Fruit fly (Drosophila melanogaster) Kc167 (cell line): Measurements from ENCODE around the gene CG3552.

Experiments
- Myc ChIP-seq: fragments of >200 bp; optimal IDR thresholded peaks from 2 replicates; lab custom pipeline; 2017; ENCODE audit warnings: missing external identifiers
- Sin3A ChIP-seq: fragments of >200 bp; optimal IDR thresholded peaks from 2 replicates; lab custom pipeline; 2018; ENCODE audit warnings: missing external identifiers
- h ChIP-seq: fragments of >200 bp; optimal IDR thresholded peaks from 3 replicates; lab custom pipeline; 2018; ENCODE audit warnings: missing external identifiers
- insv ChIP-seq: fragments of >200 bp; optimal IDR thresholded peaks from 3 replicates; lab custom pipeline; 2018; ENCODE audit warnings: missing external identifiers
- psq ChIP-seq: fragments of >200 bp; optimal IDR thresholded peaks from 2 replicates; lab custom pipeline; 2017; ENCODE audit warnings: missing external identifiers
- ttk ChIP-seq: sonication (Bioruptor generic); optimal IDR thresholded peaks from 2 replicates; lab custom pipeline; 2017; ENCODE audit warnings: missing external identifiers

- no peak for TF ChIP-seq h (lab: Kevin White, UChicago)
- TF ChIP-seq Myc (lab: Kevin White, UChicago): no peak
- no peak for TF ChIP-seq ttk
- TF ChIP-seq psq: no peak
- TF ChIP-seq Sin3A: no peak
- TF ChIP-seq insv (lab: Kevin White, UChicago): no peak
Measured at dm6 chr3L:9435831-9436230, 20.3 kb upstream of the CG3552 start.
